Worm (Caenorhabditis elegans): ENCODE results near the gene cutl-22.

The cutl-22 gene

DNA sequence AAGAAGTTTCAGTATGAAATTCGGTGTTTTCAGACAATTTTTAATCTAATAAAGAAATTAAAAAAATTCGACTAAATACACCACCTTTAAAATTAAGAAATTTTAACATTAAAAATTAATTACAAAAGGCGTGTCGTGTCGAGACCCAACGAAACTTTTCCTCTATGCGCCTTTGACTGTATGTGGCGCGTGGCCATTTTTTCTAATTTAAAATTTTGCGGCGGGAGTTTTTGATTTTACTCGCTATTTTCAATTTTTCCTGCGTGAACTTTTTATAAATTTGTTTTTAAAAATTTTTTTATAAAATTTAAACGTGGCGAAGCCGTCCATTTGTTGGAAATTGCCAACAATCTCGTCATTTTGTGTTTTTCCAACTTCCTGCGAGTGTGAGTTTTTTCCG lies 11.2 kb downstream of the cutl-22 start (continued):
- TF ChIP-seq dpl-1 (GFP tag; optimal IDR thresholded peaks at IDR 0.05) (peak; percentile 63), mcd-1 (GFP tag; IDR thresholded peaks at IDR 0.05) (peak; percentile 57; the same call in 1 of the 2 replicates), rcor-1 (GFP tag; IDR thresholded peaks at IDR 0.05) (peak; percentile 40; the same call in 1 of the 2 replicates), efl-1 (GFP tag; optimal IDR thresholded peaks at IDR 0.05) (peak; percentile 87), nfyb-1 (GFP tag; IDR thresholded peaks at IDR 0.05) (0 out of 2 replicates have a peak, but pooled peaks have one; percentile 17), atf-7 (tag; optimal IDR thresholded peaks at IDR 0.05) (no peak), madf-8 (GFP tag; conservative IDR thresholded peaks at IDR 0.05) (peak; percentile 92), F23B12.7 (tag; optimal IDR thresholded peaks at IDR 0.05; ENCODE audit: insufficient read depth) (no peak), nfya-2 (GFP tag; IDR thresholded peaks at IDR 0.05) (no peak), nhr-120 (GFP tag; IDR thresholded peaks at IDR 0.05) (no peak), rec-8 (tag; optimal IDR thresholded peaks at IDR 0.05) (no peak), unc-130 (GFP tag; optimal IDR thresholded peaks at IDR 0.05) (peak; percentile 43), snpc-1.3 (tag; optimal IDR thresholded peaks at IDR 0.05; ENCODE audit: insufficient read depth) (peak; percentile 15), Y95B8A.8 (GFP tag; IDR thresholded peaks at IDR 0.05) (peak; percentile 68; the same call in 1 of the 2 replicates)

ce11 chrV:1153387-1153786 lies 11.9 kb downstream of the cutl-22 start:
- TF ChIP-seq nhr-179 (tag; optimal IDR thresholded peaks at IDR 0.05) = no peak
- 0 out of 2 replicates have a peak, but pooled peaks have one; percentile 17 for TF ChIP-seq Y56A3A.18 (GFP tag; IDR thresholded peaks at IDR 0.05)
- TF ChIP-seq egl-18 (GFP tag; IDR thresholded peaks at IDR 0.05) = 0 out of 2 replicates have a peak, but pooled peaks have one; percentile 32

DNA sequence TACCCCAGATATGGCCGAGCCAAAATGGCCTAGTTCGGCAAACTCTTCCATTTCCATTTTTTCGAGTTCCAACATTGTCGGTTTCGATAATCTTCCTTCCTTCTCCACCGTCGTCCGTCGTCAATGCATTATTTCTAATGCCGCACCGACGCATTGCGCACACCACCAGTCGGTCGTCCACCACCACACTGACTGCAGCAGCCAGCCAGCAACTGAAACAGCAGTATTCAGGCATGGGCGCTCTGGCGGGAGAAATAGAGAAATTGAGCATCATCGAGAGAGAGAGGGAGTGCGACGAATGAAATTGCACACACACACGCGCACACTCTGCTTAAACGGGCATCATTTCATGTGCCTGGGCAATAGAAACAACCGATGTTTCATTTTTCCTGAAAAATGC lies 12.4 kb downstream of the cutl-22 start:
- TF ChIP-seq cebp-2 (GFP tag; IDR thresholded peaks at IDR 0.05) = no peak
- TF ChIP-seq cebp-1 (GFP tag; IDR thresholded peaks at IDR 0.05) = peak; percentile 57; the same call in 1 of the 2 replicates
- TF ChIP-seq cebp-1 (tag; optimal IDR thresholded peaks at IDR 0.05) = peak; percentile 66
- no peak for TF ChIP-seq F39B2.1 (GFP tag; IDR thresholded peaks at IDR 0.05)
- 0 out of 2 replicates have a peak, but pooled peaks have one; percentile 26 for TF ChIP-seq let-526 (GFP tag; IDR thresholded peaks at IDR 0.05)
- no peak for TF ChIP-seq T07F8.4 (tag; optimal IDR thresholded peaks at IDR 0.05)
- no peak for TF ChIP-seq ztf-28 (GFP tag; IDR thresholded peaks at IDR 0.05)
- no peak for TF ChIP-seq efl-1 (GFP tag; optimal IDR thresholded peaks at IDR 0.05)
- no peak for TF ChIP-seq dpff-1 (tag; optimal IDR thresholded peaks at IDR 0.05)
- TF ChIP-seq somi-1 (GFP tag; optimal IDR thresholded peaks at IDR 0.05) = peak; percentile 21
- TF ChIP-seq egl-18 (GFP tag; IDR thresholded peaks at IDR 0.05) = no peak
- TF ChIP-seq F57C9.4 (tag; optimal IDR thresholded peaks at IDR 0.05) = no peak
- TF ChIP-seq madf-6 (GFP tag; IDR thresholded peaks at IDR 0.05) = no peak
- no peak for TF ChIP-seq B0019.2 (GFP tag; conservative IDR thresholded peaks at IDR 0.05)
- peak; percentile 18 for TF ChIP-seq die-1 (tag; optimal IDR thresholded peaks at IDR 0.05)
- no peak for TF ChIP-seq tbx-9 (tag; optimal IDR thresholded peaks at IDR 0.05; ENCODE audit: borderline replicate concordance)
- TF ChIP-seq Y56A3A.18 (GFP tag; IDR thresholded peaks at IDR 0.05) = no peak
- no peak for TF ChIP-seq K11D2.4 (GFP tag; IDR thresholded peaks at IDR 0.05)
- 0 out of 2 replicates have a peak, but pooled peaks have one; percentile 11 for TF ChIP-seq Y53G8AR.9 (GFP tag; conservative IDR thresholded peaks at IDR 0.05)
- no peak for TF ChIP-seq lin-26 (GFP tag; IDR thresholded peaks at IDR 0.05)
- no peak for TF ChIP-seq snpc-4 (GFP tag; optimal IDR thresholded peaks at IDR 0.05)
- peak in 2 of 4 experiments; percentile 20 to 32 for TF ChIP-seq snpc-4 (tag; optimal IDR thresholded peaks at IDR 0.05)
- no peak for TF ChIP-seq xnd-1 (tag; optimal IDR thresholded peaks at IDR 0.05)
- TF ChIP-seq hmg-1.2 (GFP tag; IDR thresholded peaks at IDR 0.05) = peak; percentile 27; the same call in 1 of the 2 replicates
- TF ChIP-seq ztf-25 (GFP tag; IDR thresholded peaks at IDR 0.05) = 0 out of 2 replicates have a peak, but pooled peaks have one; percentile 48
- TF ChIP-seq nhr-90 (tag; optimal IDR thresholded peaks at IDR 0.05) = peak; percentile 27
- TF ChIP-seq B0261.1 (tag; optimal IDR thresholded peaks at IDR 0.05) = no peak
- no peak for TF ChIP-seq snpc-3.4 (tag; optimal IDR thresholded peaks at IDR 0.05)
- peak; percentile 75 for TF ChIP-seq dox-1 (GFP tag; IDR thresholded peaks at IDR 0.05)
- no peak for TF ChIP-seq pbrm-1 (GFP tag; IDR thresholded peaks at IDR 0.05)
- TF ChIP-seq lag-1 (GFP tag; IDR thresholded peaks at IDR 0.05) = no peak

Measured in whole organism, young adult.